Worm (Caenorhabditis elegans) whole organism, young adult: ENCODE data around the gene K11H3.3.

Source experiments
- B0035.1 ChIP-seq: sonication (generic microtip); optimal IDR thresholded peaks from 2 replicates; lab custom pipeline; 2016; ENCODE audit warnings: missing genetic modification characterization, mild to moderate bottlenecking, missing compliant biosample characterization, missing genotype, missing genetic modification reagents
- D2030.7 ChIP-seq: fragments of 200-800 bp; sonication (Bioruptor generic); IDR thresholded peaks from 2 replicates; pipeline ENCODE4 v1.3.6; 2022; ENCODE audit warnings: missing genetic modification reagents, missing genetic modification characterization, missing compliant biosample characterization
- F10E7.11 ChIP-seq: sonication (generic microtip); optimal IDR thresholded peaks from 2 replicates; lab custom pipeline; 2017; ENCODE audit warnings: mild to moderate bottlenecking, missing genetic modification characterization, moderate library complexity, missing compliant biosample characterization
- F37B4.10 ChIP-seq: fragments of 200-800 bp; sonication (Bioruptor generic); IDR thresholded peaks from 2 replicates; pipeline ENCODE4 v1.3.6; 2022; ENCODE audit warnings: missing genetic modification characterization, missing compliant biosample characterization
- F49E8.2 ChIP-seq: sonication (generic microtip); optimal IDR thresholded peaks from 3 replicates; lab custom pipeline; 2017; ENCODE audit warnings: missing genetic modification characterization, mild to moderate bottlenecking, missing compliant biosample characterization, antibody characterized with exemption, moderate library complexity; ENCODE audit not compliant: insufficient read depth
- F55B11.4 ChIP-seq: sonication (generic microtip); optimal IDR thresholded peaks from 2 replicates; lab custom pipeline; 2016; ENCODE audit warnings: missing compliant biosample characterization, missing genetic modification characterization, borderline replicate concordance; ENCODE audit not compliant: insufficient read depth
- T07F8.4 ChIP-seq: sonication (generic microtip); optimal IDR thresholded peaks from 2 replicates; lab custom pipeline; 2016; ENCODE audit warnings: mild to moderate bottlenecking, missing genetic modification characterization, moderate library complexity, missing compliant biosample characterization
- T26A5.8 ChIP-seq: sonication (generic microtip); optimal IDR thresholded peaks from 2 replicates; lab custom pipeline; 2016; ENCODE audit warnings: missing genetic modification characterization, missing compliant biosample characterization
- Y53G8AR.9 ChIP-seq: fragments of 200-800 bp; sonication (Bioruptor generic); conservative IDR thresholded peaks from 2 replicates; pipeline ENCODE4 v1.3.6; 2022; ENCODE audit warnings: missing genetic modification reagents, missing genetic modification characterization, missing compliant biosample characterization
- akir-1 ChIP-seq: fragments of 200-800 bp; sonication (Bioruptor generic); optimal IDR thresholded peaks from 2 replicates; lab custom pipeline; 2018; ENCODE audit warnings: mild to moderate bottlenecking, missing genetic modification characterization, moderate library complexity, missing compliant biosample characterization
- ama-1 ChIP-seq, 3 experiments: fragments of 150-350 bp in 1 of 3; sonication (generic microtip) in 2 of 3; optimal IDR thresholded peaks; 2 replicates each; lab custom pipeline; 2014 to 2018; ENCODE audit warnings: missing biosample characterization in 2 of 3, missing genetic modification characterization in 2 of 3, missing genetic modification reagents in 2 of 3
- aptf-3 ChIP-seq: fragments of 200-800 bp; sonication (Bioruptor generic); IDR thresholded peaks from 2 replicates; pipeline ENCODE4 v1.3.6; 2022; ENCODE audit warnings: missing genetic modification characterization, missing compliant biosample characterization
- athp-1 ChIP-seq: sonication (generic microtip); optimal IDR thresholded peaks from 2 replicates; lab custom pipeline; 2017; ENCODE audit warnings: mild to moderate bottlenecking, missing genetic modification characterization, missing compliant biosample characterization
- attf-5 ChIP-seq: fragments of 200-800 bp; sonication (Bioruptor generic); optimal IDR thresholded peaks from 2 replicates; lab custom pipeline; 2018; ENCODE audit warnings: mild to moderate bottlenecking, missing genetic modification characterization, missing compliant biosample characterization
- bed-1 ChIP-seq: fragments of 200-800 bp; sonication (Bioruptor generic); IDR thresholded peaks from 2 replicates; pipeline ENCODE4 v1.3.6; 2022; ENCODE audit warnings: missing genetic modification reagents, missing genetic modification characterization, missing compliant biosample characterization
- cebp-1 ChIP-seq, 2 experiments: fragments of 200-800 bp in 1 of 2; sonication (Bioruptor generic) in 1 of 2; sonication (generic microtip) in 1 of 2; IDR thresholded peaks in 1 of 2; optimal IDR thresholded peaks in 1 of 2; 2 replicates each; pipeline versions ENCODE4 v1.3.6 to Lab custom; 2017 to 2022; ENCODE audit warnings: missing compliant biosample characterization in 2 of 2, missing genetic modification characterization in 2 of 2, mild to moderate bottlenecking in 1 of 2, missing genetic modification reagents in 1 of 2, moderate library complexity in 1 of 2
- ceh-27 ChIP-seq: fragments of 200-800 bp; sonication (Bioruptor generic); optimal IDR thresholded peaks from 2 replicates; lab custom pipeline; 2018; ENCODE audit warnings: mild to moderate bottlenecking, missing genetic modification characterization, moderate library complexity, missing compliant biosample characterization
- ceh-58 ChIP-seq: fragments of 200-800 bp; sonication (Bioruptor generic); IDR thresholded peaks from 2 replicates; pipeline ENCODE4 v1.3.6; 2022; ENCODE audit warnings: missing genetic modification characterization, missing compliant biosample characterization
- chd-7 ChIP-seq: sonication (generic microtip); optimal IDR thresholded peaks from 2 replicates; lab custom pipeline; 2016; ENCODE audit warnings: mild to moderate bottlenecking, missing genetic modification characterization, moderate library complexity, missing compliant biosample characterization
- dpff-1 ChIP-seq: sonication (generic microtip); optimal IDR thresholded peaks from 2 replicates; lab custom pipeline; 2017; ENCODE audit warnings: mild to moderate bottlenecking, missing genetic modification characterization, missing compliant biosample characterization
- egl-44 ChIP-seq: fragments of 200-800 bp; sonication (Bioruptor generic); IDR thresholded peaks from 2 replicates; pipeline ENCODE4 v1.3.6; 2022; ENCODE audit warnings: missing genetic modification reagents, missing genetic modification characterization, missing compliant biosample characterization
- hlh-12 ChIP-seq: sonication (generic microtip); optimal IDR thresholded peaks from 2 replicates; lab custom pipeline; 2016; ENCODE audit warnings: missing genetic modification characterization, missing compliant biosample characterization
- hlh-26 ChIP-seq: fragments of 200-800 bp; sonication (Bioruptor generic); conservative IDR thresholded peaks from 2 replicates; pipeline ENCODE4 v1.3.6; 2022; ENCODE audit warnings: missing genetic modification reagents, missing genetic modification characterization, missing compliant biosample characterization
- lin-26 ChIP-seq: fragments of 200-800 bp; sonication (Bioruptor generic); IDR thresholded peaks from 2 replicates; pipeline ENCODE4 v1.3.6; 2022; ENCODE audit warnings: missing genetic modification reagents, missing genetic modification characterization, missing compliant biosample characterization
- lin-40 ChIP-seq: sonication (generic microtip); optimal IDR thresholded peaks from 2 replicates; lab custom pipeline; 2016; ENCODE audit warnings: missing genetic modification characterization, mild to moderate bottlenecking, missing compliant biosample characterization, missing genotype, missing genetic modification reagents
- madf-10 ChIP-seq: sonication (generic microtip); optimal IDR thresholded peaks from 2 replicates; lab custom pipeline; 2016; ENCODE audit warnings: mild to moderate bottlenecking, missing genetic modification characterization, missing compliant biosample characterization
- madf-8 ChIP-seq: fragments of 200-800 bp; sonication (Bioruptor generic); conservative IDR thresholded peaks from 2 replicates; pipeline ENCODE4 v1.3.6; 2022; ENCODE audit warnings: missing genetic modification reagents, missing genetic modification characterization, missing compliant biosample characterization
- mcd-1 ChIP-seq: fragments of 200-800 bp; sonication (Bioruptor generic); IDR thresholded peaks from 2 replicates; pipeline ENCODE4 v1.3.6; 2022; ENCODE audit warnings: missing genetic modification reagents, missing genetic modification characterization, missing compliant biosample characterization
- mel-28 ChIP-seq: sonication (generic microtip); optimal IDR thresholded peaks from 2 replicates; lab custom pipeline; 2016; ENCODE audit warnings: borderline replicate concordance, mild to moderate bottlenecking, missing genetic modification characterization, missing compliant biosample characterization
- nfya-1 ChIP-seq: sonication (generic microtip); optimal IDR thresholded peaks from 2 replicates; lab custom pipeline; 2017; ENCODE audit warnings: antibody characterized with exemption, missing compliant biosample characterization, missing genetic modification characterization, borderline replicate concordance; ENCODE audit not compliant: insufficient read depth
- nhr-80 ChIP-seq: sonication (generic microtip); optimal IDR thresholded peaks from 2 replicates; lab custom pipeline; 2016; ENCODE audit warnings: missing genetic modification characterization, missing compliant biosample characterization
- nhr-90 ChIP-seq: sonication (generic microtip); optimal IDR thresholded peaks from 2 replicates; lab custom pipeline; 2016; ENCODE audit warnings: missing genotype, mild to moderate bottlenecking, missing genetic modification characterization, missing compliant biosample characterization
- pbrm-1 ChIP-seq: fragments of 200-800 bp; sonication (Bioruptor generic); IDR thresholded peaks from 2 replicates; pipeline ENCODE4 v1.3.6; 2022; ENCODE audit warnings: missing genetic modification reagents, missing genetic modification characterization, missing compliant biosample characterization
- snpc-1.3 ChIP-seq: sonication (generic microtip); optimal IDR thresholded peaks from 2 replicates; lab custom pipeline; 2017; ENCODE audit warnings: missing genetic modification characterization, mild to moderate bottlenecking, missing compliant biosample characterization, antibody characterized with exemption, moderate library complexity, missing genotype, missing genetic modification reagents; ENCODE audit not compliant: insufficient read depth
- snpc-3.4 ChIP-seq: sonication (generic microtip); optimal IDR thresholded peaks from 2 replicates; lab custom pipeline; 2017; ENCODE audit warnings: missing genetic modification characterization, mild to moderate bottlenecking, missing compliant biosample characterization, antibody characterized with exemption, moderate library complexity, missing genotype, missing genetic modification reagents
- snpc-4 ChIP-seq, 5 experiments: fragments of 150-350 bp in 1 of 5; sonication (generic microtip) in 4 of 5; optimal IDR thresholded peaks; 2 replicates each; lab custom pipeline; 2014 to 2018; ENCODE audit warnings: missing genetic modification characterization in 5 of 5, missing biosample characterization in 3 of 5, antibody characterized with exemption in 2 of 5, mild to moderate bottlenecking in 2 of 5, missing compliant biosample characterization in 2 of 5, missing genotype in 2 of 5, moderate library complexity in 2 of 5, missing genetic modification reagents in 1 of 5
- sptf-2 ChIP-seq: fragments of 200-800 bp; sonication (Bioruptor generic); optimal IDR thresholded peaks from 2 replicates; lab custom pipeline; 2018; ENCODE audit warnings: mild to moderate bottlenecking, missing genetic modification characterization, missing compliant biosample characterization
- tbp1 ChIP-seq: fragments of 200-800 bp; sonication (Bioruptor generic); optimal IDR thresholded peaks from 2 replicates; lab custom pipeline; 2018; ENCODE audit warnings: mild to moderate bottlenecking, missing genetic modification characterization, missing compliant biosample characterization
- tbx-9 ChIP-seq: sonication (generic microtip); optimal IDR thresholded peaks from 2 replicates; lab custom pipeline; 2016; ENCODE audit warnings: borderline replicate concordance, missing genetic modification characterization, inconsistent platforms, missing compliant biosample characterization
- tlf-1 ChIP-seq: fragments of 200-800 bp; sonication (Bioruptor generic); optimal IDR thresholded peaks from 2 replicates; lab custom pipeline; 2018; ENCODE audit warnings: mild to moderate bottlenecking, missing genetic modification characterization, missing compliant biosample characterization
- zim-3 ChIP-seq: sonication (generic microtip); optimal IDR thresholded peaks from 2 replicates; lab custom pipeline; 2017; ENCODE audit warnings: mild to moderate bottlenecking, missing genetic modification characterization, moderate library complexity, missing compliant biosample characterization
- ztf-22 ChIP-seq: fragments of 200-800 bp; sonication (Bioruptor generic); optimal IDR thresholded peaks from 2 replicates; lab custom pipeline; 2018; ENCODE audit warnings: mild to moderate bottlenecking, missing genetic modification characterization, moderate library complexity, missing compliant biosample characterization
- ztf-25 ChIP-seq: fragments of 200-800 bp; sonication (Bioruptor generic); IDR thresholded peaks from 2 replicates; pipeline ENCODE4 v1.3.6; 2022; ENCODE audit warnings: missing genetic modification reagents, missing genetic modification characterization, missing compliant biosample characterization
- ztf-26 ChIP-seq: sonication (generic microtip); optimal IDR thresholded peaks from 2 replicates; lab custom pipeline; 2017; ENCODE audit warnings: missing genetic modification characterization, missing compliant biosample characterization

The K11H3.3 gene

ce11 chrIII:9817894-9818293 lies 33.8 kb upstream of the K11H3.3 start (continued):
- TF ChIP-seq aptf-3 (GFP tag; lab: Robert Waterston, UW) (no peak), madf-8 (0 out of 2 replicates have a peak, but pooled peaks have one; percentile 24)
- TF ChIP-seq, all 124 proteins: peak for 9

- TF ChIP-seq lin-40 (tag; lab: Kevin White, UChicago) (peak; percentile 37), chd-7 (tag; lab: Kevin White, UChicago) (peak; percentile 52), bed-1 (GFP tag; lab: Robert Waterston, UW) (no peak), hlh-26 (GFP tag; lab: Robert Waterston, UW) (no peak), tbx-9 (tag; lab: Kevin White, UChicago) (no peak), T07F8.4 (tag; lab: Kevin White, UChicago) (no peak), snpc-1.3 (tag; lab: Kevin White, UChicago) (no peak), tbp1 (GFP tag; lab: Kevin White, UChicago) (no peak), sptf-2 (no peak), attf-5 (GFP tag; lab: Kevin White, UChicago) (peak; percentile 88), zim-3 (tag; lab: Kevin White, UChicago) (no peak), ceh-27 (GFP tag; lab: Kevin White, UChicago) (peak; percentile 49), F55B11.4 (no peak), F10E7.11 (tag; lab: Kevin White, UChicago) (no peak), aptf-3 (GFP tag; lab: Robert Waterston, UW) (no peak), dpff-1 (tag; lab: Kevin White, UChicago) (no peak), mcd-1 (GFP tag; lab: Robert Waterston, UW) (peak; percentile 46; the same call in 1 of the 2 replicates), ztf-22 (GFP tag; lab: Kevin White, UChicago) (no peak), nhr-90 (no peak), T26A5.8 (tag; lab: Kevin White, UChicago) (no peak), pbrm-1 (GFP tag; lab: Robert Waterston, UW) (0 out of 2 replicates have a peak, but pooled peaks have one; percentile 12), lin-26 (GFP tag; lab: Robert Waterston, UW) (no peak), akir-1 (GFP tag; lab: Kevin White, UChicago) (no peak), cebp-1 (GFP tag; IDR thresholded peaks at IDR 0.05; lab: Robert Waterston, UW) (peak; percentile 47; the same call in 1 of the 2 replicates), cebp-1 (tag; optimal IDR thresholded peaks at IDR 0.05; lab: Kevin White, UChicago) (peak; percentile 64), ama-1 (optimal IDR thresholded peaks at IDR 0.05; lab: Kevin White, UChicago) (peak; percentile 22), ama-1 (GFP tag; optimal IDR thresholded peaks at IDR 0.05; lab: Kevin White, UChicago) (no peak), nfya-1 (tag; lab: Kevin White, UChicago) (no peak), madf-10 (tag; lab: Kevin White, UChicago) (no peak), tlf-1 (GFP tag; lab: Kevin White, UChicago) (no peak), F49E8.2 (tag; lab: Kevin White, UChicago) (no peak), ztf-25 (no peak), nhr-80 (peak; percentile 44), B0035.1 (tag; lab: Kevin White, UChicago) (no peak), Y53G8AR.9 (GFP tag; lab: Robert Waterston, UW) (no peak), ztf-26 (peak; percentile 4), D2030.7 (GFP tag; lab: Robert Waterston, UW) (0 out of 2 replicates have a peak, but pooled peaks have one; percentile 19), mel-28 (no peak), F37B4.10 (GFP tag; lab: Robert Waterston, UW) (no peak), athp-1 (tag; lab: Kevin White, UChicago) (no peak), snpc-3.4 (tag; lab: Kevin White, UChicago) (no peak), hlh-12 (tag; lab: Kevin White, UChicago) (no peak), ceh-58 (no peak), snpc-4 (GFP tag; optimal IDR thresholded peaks at IDR 0.05; lab: Kevin White, UChicago) (no peak), snpc-4 (tag; optimal IDR thresholded peaks at IDR 0.05; lab: Kevin White, UChicago) (peak in 2 of 4 experiments; percentile 31 to 38), egl-44 (GFP tag; lab: Robert Waterston, UW) (no peak)
These were observed 32.9 kb upstream of the K11H3.3 start, which contains the start of gene panl-3 for ce11 chrIII:9818763-9819162. TSS of gene panl-3 (plus strand) at chrIII:9819056.
